Fruit fly (Drosophila melanogaster): ENCODE results near the gene CG4119.

CG4119 gene

DNA sequence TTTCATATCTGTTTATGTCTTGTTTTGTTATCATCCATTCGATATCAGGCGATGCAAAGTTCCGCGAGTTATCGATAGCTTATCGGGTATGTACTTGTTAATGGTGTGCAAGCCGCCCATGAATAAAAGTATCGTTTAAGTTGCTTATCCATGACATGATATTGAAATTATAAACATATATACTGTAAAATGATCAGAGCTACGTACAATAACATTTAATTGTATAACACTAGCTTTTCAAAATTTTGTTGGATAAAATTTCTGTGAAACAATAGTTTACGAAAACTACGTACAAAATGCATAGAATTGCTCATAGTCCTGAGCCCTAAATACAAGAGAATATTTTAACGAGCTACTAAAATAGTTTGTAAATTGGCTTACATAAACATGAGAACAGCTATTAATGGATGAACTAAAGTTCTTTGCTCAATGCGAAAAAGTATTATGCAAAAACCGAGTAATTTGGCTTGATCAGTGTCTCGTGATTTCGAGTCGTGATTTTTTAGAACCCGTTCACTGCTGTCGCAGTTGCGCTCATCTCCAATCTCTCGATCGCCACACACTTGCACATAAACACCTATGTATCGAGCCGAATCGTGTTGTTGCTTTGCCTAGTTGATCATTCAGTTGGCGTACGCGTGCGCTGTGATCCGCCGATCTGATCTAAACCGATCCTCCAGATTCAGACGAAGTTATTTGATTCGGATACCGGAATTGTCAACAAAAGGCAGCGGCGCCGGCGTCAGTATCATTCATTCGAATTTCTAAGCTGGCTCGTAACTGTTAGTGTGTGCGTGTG is 23.8 kb downstream of the CG4119 start, which contains the start of the genes PGAP1 and cv (continued):
- TF ChIP-seq CG4617 (GFP tag; optimal IDR thresholded peaks at IDR 0.05; ENCODE audit: borderline replicate concordance), result peak; percentile 26
- no peak for TF ChIP-seq CG10209 (GFP tag; optimal IDR thresholded peaks at IDR 0.05)
- TF ChIP-seq CG17385 (GFP tag; optimal IDR thresholded peaks at IDR 0.05), result no peak
- TF ChIP-seq gfzf (GFP tag; optimal IDR thresholded peaks at IDR 0.05), result no peak
- TF ChIP-seq MTF-1 (GFP tag; optimal IDR thresholded peaks at IDR 0.05; ENCODE audit: borderline replicate concordance), result no peak
- peak in 1 of 2 experiments; percentile 29 for TF ChIP-seq chif (GFP tag; optimal IDR thresholded peaks at IDR 0.05)
- 0 out of 2 replicates have a peak, but pooled peaks have one; percentile 30 for TF ChIP-seq CG3847 (GFP tag; IDR thresholded peaks at IDR 0.05)
- no peak for TF ChIP-seq stc (GFP tag; IDR thresholded peaks at IDR 0.05)
- TF ChIP-seq CG31365 (tag; optimal IDR thresholded peaks at IDR 0.05), result no peak
- TF ChIP-seq insv (GFP tag; optimal IDR thresholded peaks at IDR 0.05), result no peak
- TF ChIP-seq jing (GFP tag; optimal IDR thresholded peaks at IDR 0.05), result no peak
- TF ChIP-seq hb (GFP tag; IDR thresholded peaks at IDR 0.05; ENCODE audit: partially characterized antibody), result no peak
- peak; percentile 63 for TF ChIP-seq CG2120 (GFP tag; optimal IDR thresholded peaks at IDR 0.05)
- TF ChIP-seq CG8290 (GFP tag; optimal IDR thresholded peaks at IDR 0.05), result no peak
- no peak for TF ChIP-seq CG8290 (tag; optimal IDR thresholded peaks at IDR 0.05)
- TF ChIP-seq Hr3 (GFP tag; optimal IDR thresholded peaks at IDR 0.05), result peak; percentile 19
- TF ChIP-seq CG4424 (GFP tag; optimal IDR thresholded peaks at IDR 0.05), result no peak
- TF ChIP-seq fd96Cb (tag; optimal IDR thresholded peaks at IDR 0.05), result no peak
- no peak for TF ChIP-seq Blimp-1 (GFP tag; optimal IDR thresholded peaks at IDR 0.05)
- no peak for TF ChIP-seq emc (GFP tag; optimal IDR thresholded peaks at IDR 0.05)
- TF ChIP-seq salm (tag; optimal IDR thresholded peaks at IDR 0.05), result no peak
- TF ChIP-seq YL-1 (GFP tag; optimal IDR thresholded peaks at IDR 0.05), result no peak
- TF ChIP-seq Optix (GFP tag; IDR thresholded peaks at IDR 0.05), result no peak
- peak; percentile 27 for TF ChIP-seq CG32532 (GFP tag; IDR thresholded peaks at IDR 0.05)
- TF ChIP-seq CG16813 (GFP tag; IDR thresholded peaks at IDR 0.05; ENCODE audit: partially characterized antibody), result peak; percentile 71
- no peak for TF ChIP-seq CG13123 (GFP tag; optimal IDR thresholded peaks at IDR 0.05)
- TF ChIP-seq CG9437 (GFP tag; optimal IDR thresholded peaks at IDR 0.05), result peak; percentile 43
- no peak for TF ChIP-seq CTCF (GFP tag; optimal IDR thresholded peaks at IDR 0.05)
- TF ChIP-seq CG3407 (GFP tag; optimal IDR thresholded peaks at IDR 0.05), result no peak
- TF ChIP-seq CG3726 (GFP tag; IDR thresholded peaks at IDR 0.05), result no peak
- TF ChIP-seq Nf-YA (GFP tag; IDR thresholded peaks at IDR 0.05), result no peak
- TF ChIP-seq BtbVII (GFP tag; optimal IDR thresholded peaks at IDR 0.05), result no peak
- no peak for TF ChIP-seq fd3F (GFP tag; optimal IDR thresholded peaks at IDR 0.05)
- TF ChIP-seq chm (GFP tag; IDR thresholded peaks at IDR 0.05), result no peak
- TF ChIP-seq CG11093 (GFP tag; IDR thresholded peaks at IDR 0.05), result no peak
- TF ChIP-seq CG7357 (GFP tag; IDR thresholded peaks at IDR 0.05), result no peak
- TF ChIP-seq inv (GFP tag; IDR thresholded peaks at IDR 0.05; ENCODE audit: partially characterized antibody), result peak; percentile 72
- TF ChIP-seq NC2α (GFP tag; optimal IDR thresholded peaks at IDR 0.05), result no peak
- no peak for TF ChIP-seq tgo (GFP tag; IDR thresholded peaks at IDR 0.05)
- no peak for TF ChIP-seq CG9609 (GFP tag; optimal IDR thresholded peaks at IDR 0.05)
- no peak for TF ChIP-seq CG12744 (GFP tag; optimal IDR thresholded peaks at IDR 0.05)
- TF ChIP-seq CG32772 (GFP tag; IDR thresholded peaks at IDR 0.05), result no peak
- TF ChIP-seq CG17186 (GFP tag; optimal IDR thresholded peaks at IDR 0.05), result no peak
- TF ChIP-seq HLH3B (GFP tag; IDR thresholded peaks at IDR 0.05), result no peak
- no peak for TF ChIP-seq CG6689 (GFP tag; IDR thresholded peaks at IDR 0.05)
- no peak for TF ChIP-seq CG7372 (GFP tag; IDR thresholded peaks at IDR 0.05)
- TF ChIP-seq Myb (GFP tag; optimal IDR thresholded peaks at IDR 0.05), result no peak
- no peak for TF ChIP-seq bab2 (GFP tag; optimal IDR thresholded peaks at IDR 0.05)
- TF ChIP-seq PHDP (tag; optimal IDR thresholded peaks at IDR 0.05), result no peak
- TF ChIP-seq CG4730 (GFP tag; IDR thresholded peaks at IDR 0.05), result no peak
- TF ChIP-seq jigr1 (GFP tag; IDR thresholded peaks at IDR 0.05), result no peak

Measured in whole organism, embryonic.